Worm (Caenorhabditis elegans): ENCODE measurements around the gene bgnt-1.2.

The bgnt-1.2 gene

ce11 chrV:2123164-2123563 is 4.7 kb upstream of the bgnt-1.2 start (continued):
- TF ChIP-seq spr-3 (GFP tag; optimal IDR thresholded peaks at IDR 0.05) (no peak), ceh-44 (GFP tag; IDR thresholded peaks at IDR 0.05) (no peak), T20F7.1 (GFP tag; optimal IDR thresholded peaks at IDR 0.05) (no peak), zag-1 (tag; optimal IDR thresholded peaks at IDR 0.05) (no peak), hif-1 (tag; optimal IDR thresholded peaks at IDR 0.05) (no peak), nhr-11 (tag; optimal IDR thresholded peaks at IDR 0.05) (no peak), T26A8.4 (GFP tag; IDR thresholded peaks at IDR 0.05) (no peak), nhr-28 (tag; optimal IDR thresholded peaks at IDR 0.05) (peak; percentile 1), tra-1 (GFP tag; IDR thresholded peaks at IDR 0.05) (peak; percentile 78), dmd-6 (GFP tag; IDR thresholded peaks at IDR 0.05) (peak; percentile 86), mdt-29 (GFP tag; IDR thresholded peaks at IDR 0.05) (no peak), ctbp-1 (GFP tag; IDR thresholded peaks at IDR 0.05) (no peak), mxl-3 (GFP tag; optimal IDR thresholded peaks at IDR 0.05) (no peak), lsy-2 (tag; optimal IDR thresholded peaks at IDR 0.05) (no peak), mdl-1 (tag; optimal IDR thresholded peaks at IDR 0.05) (no peak), lir-3 (tag; optimal IDR thresholded peaks at IDR 0.05) (no peak), dve-1 (tag; optimal IDR thresholded peaks at IDR 0.05; ENCODE audit: insufficient read depth) (peak; percentile 51), hlh-11 (tag; optimal IDR thresholded peaks at IDR 0.05) (peak; percentile 39), R02D3.7 (tag; optimal IDR thresholded peaks at IDR 0.05) (no peak), ama-1 (optimal IDR thresholded peaks at IDR 0.05) (no peak), fos-1 (tag; optimal IDR thresholded peaks at IDR 0.05) (no peak), Y75B8A.6 (GFP tag; IDR thresholded peaks at IDR 0.05) (no peak), dmd-9 (GFP tag; IDR thresholded peaks at IDR 0.05) (no peak), jun-1 (tag; optimal IDR thresholded peaks at IDR 0.05) (no peak), lin-29 (GFP tag; IDR thresholded peaks at IDR 0.05) (no peak), F10B5.3 (tag; optimal IDR thresholded peaks at IDR 0.05) (no peak), unc-39 (tag; optimal IDR thresholded peaks at IDR 0.05) (no peak), spr-1 (tag; optimal IDR thresholded peaks at IDR 0.05) (no peak), set-16 (GFP tag; IDR thresholded peaks at IDR 0.05) (no peak), ZK546.5 (tag; optimal IDR thresholded peaks at IDR 0.05) (no peak), F26F4.8 (GFP tag; conservative IDR thresholded peaks at IDR 0.05) (no peak), nhr-111 (GFP tag; optimal IDR thresholded peaks at IDR 0.05) (no peak), Y105C5A.15 (GFP tag; IDR thresholded peaks at IDR 0.05) (no peak), zip-2 (tag; optimal IDR thresholded peaks at IDR 0.05) (no peak), daf-12 (tag; optimal IDR thresholded peaks at IDR 0.05) (no peak), aha-1 (tag) (no peak)

ce11 chrV:2122517-2122916 is 4.0 kb upstream of the bgnt-1.2 start, which contains the start of gene F22F7.2:
TSS of gene F22F7.2 (plus strand) at chrV:2122782.
- TF ChIP-seq hmg-1.1 (GFP tag; IDR thresholded peaks at IDR 0.05) (no peak), unc-39 (tag; optimal IDR thresholded peaks at IDR 0.05) (no peak), nhr-41 (GFP tag; IDR thresholded peaks at IDR 0.05) (0 out of 2 replicates have a peak, but pooled peaks have one; percentile 17), lin-39 (tag; optimal IDR thresholded peaks at IDR 0.05) (no peak), mes-2 (tag; optimal IDR thresholded peaks at IDR 0.05; ENCODE audit: poor library complexity, severe bottlenecking) (peak; percentile 63), dpl-1 (GFP tag; optimal IDR thresholded peaks at IDR 0.05) (no peak), nhr-102 (tag; optimal IDR thresholded peaks at IDR 0.05) (no peak), tag-97 (GFP tag; IDR thresholded peaks at IDR 0.05) (no peak), ztf-11 (tag; optimal IDR thresholded peaks at IDR 0.05) (no peak), egl-43 (GFP tag; IDR thresholded peaks at IDR 0.05) (no peak), skn-1 (tag; optimal IDR thresholded peaks at IDR 0.05) (no peak), ZK337.2 (GFP tag; IDR thresholded peaks at IDR 0.05) (no peak), tra-1 (GFP tag; IDR thresholded peaks at IDR 0.05) (peak; percentile 53; the same call in 1 of the 2 replicates), set-16 (GFP tag; IDR thresholded peaks at IDR 0.05) (no peak), hlh-11 (tag; optimal IDR thresholded peaks at IDR 0.05) (peak; percentile 26), zag-1 (tag; optimal IDR thresholded peaks at IDR 0.05) (no peak), dmd-6 (GFP tag; IDR thresholded peaks at IDR 0.05) (peak; percentile 32), daf-16 (GFP tag; optimal IDR thresholded peaks at IDR 0.05) (no peak), daf-16 (tag; optimal IDR thresholded peaks at IDR 0.05) (no peak), php-3 (GFP tag; IDR thresholded peaks at IDR 0.05) (peak; percentile 27; the same call in 1 of the 2 replicates), F10B5.3 (tag; optimal IDR thresholded peaks at IDR 0.05) (no peak), ceh-20 (GFP tag; IDR thresholded peaks at IDR 0.05) (no peak), gei-8 (GFP tag; optimal IDR thresholded peaks at IDR 0.05) (no peak), mep-1 (tag; optimal IDR thresholded peaks at IDR 0.05) (no peak)

Measured in whole organism, L4 larva.